Fruit fly (Drosophila melanogaster): ENCODE data around the gene ND-B14.5B.

The ND-B14.5B gene

dm6 chr2L:3158260-3159072, 12.8 kb upstream of the ND-B14.5B start (continued):
- TF ChIP-seq CG14441 (GFP tag; IDR thresholded peaks at IDR 0.05) (no peak), CG32532 (GFP tag; IDR thresholded peaks at IDR 0.05) (peak; percentile 44; the same call in 1 of the 2 replicates), CG1024 (GFP tag; IDR thresholded peaks at IDR 0.05) (no peak), CG7357 (GFP tag; IDR thresholded peaks at IDR 0.05) (no peak), CG14710 (tag; optimal IDR thresholded peaks at IDR 0.05) (peak; percentile 45), lmd (GFP tag; IDR thresholded peaks at IDR 0.05) (peak; percentile 30; the same call in 1 of the 2 replicates), Ravus (GFP tag; IDR thresholded peaks at IDR 0.05) (no peak), lilli (GFP tag; optimal IDR thresholded peaks at IDR 0.05) (peak; percentile 19), ro (GFP tag; IDR thresholded peaks at IDR 0.05) (no peak), oc (tag; optimal IDR thresholded peaks at IDR 0.05) (peak; percentile 6), kni (GFP tag; optimal IDR thresholded peaks at IDR 0.05) (peak; percentile 45), CG2875 (GFP tag; optimal IDR thresholded peaks at IDR 0.05) (no peak), CG13424 (tag; optimal IDR thresholded peaks at IDR 0.05) (peak; percentile 33), p53 (GFP tag; optimal IDR thresholded peaks at IDR 0.05) (no peak), dm (GFP tag; optimal IDR thresholded peaks at IDR 0.05) (no peak), CG8765 (GFP tag; IDR thresholded peaks at IDR 0.05) (no peak), Blimp-1 (GFP tag; optimal IDR thresholded peaks at IDR 0.05) (peak; percentile 31), crc (GFP tag; optimal IDR thresholded peaks at IDR 0.05) (no peak), Fer3 (tag; optimal IDR thresholded peaks at IDR 0.05) (no peak), CG5180 (GFP tag; optimal IDR thresholded peaks at IDR 0.05) (no peak), Drgx (GFP tag; IDR thresholded peaks at IDR 0.05) (peak; percentile 19; the same call in 1 of the 2 replicates), CG12071 (GFP tag; optimal IDR thresholded peaks at IDR 0.05) (peak; percentile 26), dysf (GFP tag; IDR thresholded peaks at IDR 0.05) (no peak), Xrp1 (GFP tag; IDR thresholded peaks at IDR 0.05) (peak; percentile 22; the same call in 1 of the 2 replicates), CG6272 (GFP tag; IDR thresholded peaks at IDR 0.05) (no peak), BEAF-32 (GFP tag; optimal IDR thresholded peaks at IDR 0.05) (no peak), Dref (GFP tag; IDR thresholded peaks at IDR 0.05) (no peak), CoRest (tag; optimal IDR thresholded peaks at IDR 0.05) (peak; percentile 16), sisA (GFP tag; IDR thresholded peaks at IDR 0.05) (no peak), Doc3 (GFP tag; IDR thresholded peaks at IDR 0.05; ENCODE audit: partially characterized antibody) (no peak), CG10147 (GFP tag; optimal IDR thresholded peaks at IDR 0.05) (no peak), fd3F (GFP tag; optimal IDR thresholded peaks at IDR 0.05) (no peak), CG11695 (GFP tag; IDR thresholded peaks at IDR 0.05) (no peak), Hr78 (GFP tag; optimal IDR thresholded peaks at IDR 0.05) (no peak), ssp (GFP tag; IDR thresholded peaks at IDR 0.05) (no peak), jigr1 (GFP tag; IDR thresholded peaks at IDR 0.05) (no peak), unc-4 (GFP tag; IDR thresholded peaks at IDR 0.05; ENCODE audit: partially characterized antibody) (no peak), CG11093 (GFP tag; IDR thresholded peaks at IDR 0.05) (no peak), HLH3B (GFP tag; IDR thresholded peaks at IDR 0.05) (no peak), Bgb (GFP tag; IDR thresholded peaks at IDR 0.05; ENCODE audit: partially characterized antibody) (no peak), bbx (GFP tag; IDR thresholded peaks at IDR 0.05; ENCODE audit: partially characterized antibody) (peak; percentile 49; the same call in 1 of the 2 replicates), CG3281 (GFP tag; optimal IDR thresholded peaks at IDR 0.05) (peak; percentile 19), Neu2 (GFP tag; optimal IDR thresholded peaks at IDR 0.05; ENCODE audit: borderline replicate concordance) (no peak), CG3163 (GFP tag; optimal IDR thresholded peaks at IDR 0.05) (no peak), Hsf (GFP tag; optimal IDR thresholded peaks at IDR 0.05) (no peak), Ptx1 (GFP tag; IDR thresholded peaks at IDR 0.05) (0 out of 2 replicates have a peak, but pooled peaks have one; percentile 26), CG6813 (GFP tag; optimal IDR thresholded peaks at IDR 0.05) (peak; percentile 5), CG3726 (GFP tag; IDR thresholded peaks at IDR 0.05) (no peak), Ets97D (GFP tag; optimal IDR thresholded peaks at IDR 0.05) (no peak)

Measured in whole organism, embryonic.